Worm (Caenorhabditis elegans): ENCODE results near the gene ZK686.5.

ZK686.5 gene

DNA sequence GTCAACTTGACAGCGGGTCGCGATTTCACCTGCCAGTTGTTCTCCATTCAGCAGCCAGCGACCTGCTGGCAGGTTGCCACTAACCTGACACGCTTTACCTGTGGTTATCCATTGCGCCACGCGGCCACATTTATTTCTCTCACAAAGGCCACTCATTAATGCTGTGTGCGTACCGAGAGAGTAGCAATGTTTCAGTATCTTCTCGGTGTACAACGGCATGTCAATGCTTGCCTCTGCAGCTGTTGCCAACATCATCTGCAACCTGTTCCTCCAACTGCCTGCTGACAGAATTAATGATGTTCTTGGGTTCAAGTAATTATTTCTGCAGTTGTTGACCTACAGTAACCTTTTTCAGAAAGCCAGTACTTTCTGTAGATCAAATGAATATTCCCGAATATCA is 50.8 kb downstream of the ZK686.5 start:
- TF ChIP-seq hlh-6 (tag; optimal IDR thresholded peaks at IDR 0.05): no peak
- TF ChIP-seq T23F11.4 (GFP tag; optimal IDR thresholded peaks at IDR 0.05): no peak
- no peak for TF ChIP-seq sox-2 (GFP tag; IDR thresholded peaks at IDR 0.05)
- no peak for TF ChIP-seq dve-1 (tag; optimal IDR thresholded peaks at IDR 0.05)
- no peak for TF ChIP-seq pag-3 (tag; optimal IDR thresholded peaks at IDR 0.05; ENCODE audit: borderline replicate concordance)
- no peak for TF ChIP-seq ceh-2 (tag; optimal IDR thresholded peaks at IDR 0.05)
- no peak for TF ChIP-seq pqm-1 (tag; optimal IDR thresholded peaks at IDR 0.05)
- TF ChIP-seq lim-6 (tag; optimal IDR thresholded peaks at IDR 0.05): no peak
- TF ChIP-seq unc-3 (GFP tag; conservative IDR thresholded peaks at IDR 0.05): no peak
- no peak for TF ChIP-seq unc-3 (tag; optimal IDR thresholded peaks at IDR 0.05)
- no peak for TF ChIP-seq ets-4 (tag; optimal IDR thresholded peaks at IDR 0.05)

Data from whole organism, late embryonic.